Fruit fly (Drosophila melanogaster) whole organism, prepupa: Measurements from ENCODE around the gene Nct.
A peak's percentile ranks its signal among the peaks of the same experiment; 100 is the strongest.

Source experiments
- CG11294 ChIP-seq: fragments of 200-800 bp; sonication (Bioruptor generic); IDR thresholded peaks from 2 replicates; pipeline ENCODE4 v1.3.6; 2022; ENCODE audit warnings: missing biosample characterization, missing genetic modification characterization
- CG11762 ChIP-seq: fragments of 200-800 bp; sonication (Bioruptor generic); optimal IDR thresholded peaks from 3 replicates; lab custom pipeline; 2016; ENCODE audit warnings: missing biosample characterization, missing genetic modification characterization; ENCODE audit not compliant: insufficient read depth
- CG16779 ChIP-seq: fragments of 200-800 bp; sonication (Bioruptor generic); optimal IDR thresholded peaks from 3 replicates; lab custom pipeline; 2017; ENCODE audit warnings: missing biosample characterization, mild to moderate bottlenecking, missing genetic modification characterization
- CG8319 ChIP-seq: fragments of 200-800 bp; sonication (Bioruptor generic); optimal IDR thresholded peaks from 3 replicates; lab custom pipeline; 2016; ENCODE audit warnings: missing biosample characterization, missing genetic modification characterization
- Gug ChIP-seq: fragments of 200-800 bp; sonication (Bioruptor generic); IDR thresholded peaks from 2 replicates; pipeline ENCODE4 v1.3.6; 2022; ENCODE audit warnings: missing biosample characterization, missing genetic modification characterization
- Lpt ChIP-seq: fragments of 200-800 bp; sonication (Bioruptor generic); optimal IDR thresholded peaks from 3 replicates; lab custom pipeline; 2016; ENCODE audit warnings: missing biosample characterization, missing genetic modification characterization
- cyc ChIP-seq: fragments of 200-800 bp; sonication (Bioruptor generic); optimal IDR thresholded peaks from 3 replicates; lab custom pipeline; 2016; ENCODE audit warnings: missing biosample characterization, missing genetic modification characterization
- salr ChIP-seq, 2 experiments: fragments of 200-800 bp; sonication (Bioruptor generic); optimal IDR thresholded peaks; 3 replicates each; lab custom pipeline; 2016 to 2018; ENCODE audit warnings: missing biosample characterization in 2 of 2, missing genetic modification characterization in 2 of 2, mild to moderate bottlenecking in 1 of 2
- spab ChIP-seq: fragments of 200-800 bp; sonication (Bioruptor generic); optimal IDR thresholded peaks from 2 replicates; lab custom pipeline; 2017; ENCODE audit warnings: missing biosample characterization, mild to moderate bottlenecking, missing genetic modification characterization, missing genetic modification reagents
- svp ChIP-seq: fragments of 200-800 bp; sonication (Bioruptor generic); peaks from one replicate; lab custom pipeline; 2016; ENCODE audit warnings: missing biosample characterization, missing genetic modification characterization

- no peak for TF ChIP-seq CG11762 (GFP tag; lab: Kevin White, UChicago)
- no peak for TF ChIP-seq salr (GFP tag; optimal IDR thresholded peaks at IDR 0.05; lab: Kevin White, UChicago)
- no peak for TF ChIP-seq Lpt (GFP tag; lab: Kevin White, UChicago)
- TF ChIP-seq CG11294 (GFP tag; lab: Robert Waterston, UW) = no peak
- no peak for TF ChIP-seq Gug (GFP tag; lab: Robert Waterston, UW)
- TF ChIP-seq CG8319 (GFP tag; lab: Kevin White, UChicago) = no peak
- no peak for TF ChIP-seq cyc (GFP tag; lab: Kevin White, UChicago)
- no peak for TF ChIP-seq CG16779 (tag; lab: Kevin White, UChicago)
- peak; percentile 57 for TF ChIP-seq svp (GFP tag; lab: Kevin White, UChicago)
- TF ChIP-seq spab (GFP tag; lab: Kevin White, UChicago) = no peak
Observed at dm6 chr3R:24828234-24828633, 23.2 kb upstream of the Nct start, which contains the start of gene RabX4.
